Worm (Caenorhabditis elegans) whole organism, L2 larva: ENCODE measurements around the gene C27A7.3.
"Not testable (repeated sequence)": the region's sequence is repeated elsewhere in the genome, so short reads cannot be mapped to it uniquely, and the experiment has no call there.

ENCODE experiments used
- C34F6.9 ChIP-seq: fragments of 150-350 bp; optimal IDR thresholded peaks from 2 replicates; lab custom pipeline; 2014; ENCODE audit warnings: missing biosample characterization, missing genetic modification characterization
- R02D3.7 ChIP-seq: fragments of 150-350 bp; optimal IDR thresholded peaks from 2 replicates; lab custom pipeline; 2014; ENCODE audit warnings: missing biosample characterization, missing genetic modification characterization
- Y55F3AM.14 ChIP-seq: fragments of 200-800 bp; sonication (Bioruptor generic); optimal IDR thresholded peaks from 2 replicates; lab custom pipeline; 2018; ENCODE audit warnings: mild to moderate bottlenecking, missing genetic modification characterization, missing compliant biosample characterization
- ama-1 ChIP-seq: fragments of 150-350 bp; optimal IDR thresholded peaks from 2 replicates; lab custom pipeline; 2018; ENCODE audit warnings: inconsistent platforms
- ceh-16 ChIP-seq: fragments of 150-350 bp; optimal IDR thresholded peaks from 2 replicates; lab custom pipeline; 2014; ENCODE audit warnings: missing biosample characterization, missing genetic modification characterization
- ceh-82 ChIP-seq: fragments of 150-350 bp; optimal IDR thresholded peaks from 2 replicates; lab custom pipeline; 2014; ENCODE audit warnings: missing biosample characterization, missing genetic modification characterization
- crh-2 ChIP-seq: sonication (generic microtip); optimal IDR thresholded peaks from 2 replicates; lab custom pipeline; 2017; ENCODE audit warnings: missing biosample characterization, missing genetic modification characterization
- egl-27 ChIP-seq: sonication (generic microtip); optimal IDR thresholded peaks from 3 replicates; lab custom pipeline; 2017; ENCODE audit warnings: missing biosample characterization, missing genetic modification reagents, missing genetic modification characterization
- elt-1 ChIP-seq: fragments of 150-350 bp; optimal IDR thresholded peaks from 2 replicates; lab custom pipeline; 2014; ENCODE audit warnings: missing biosample characterization, missing genetic modification characterization
- elt-3 ChIP-seq: sonication (generic microtip); optimal IDR thresholded peaks from 2 replicates; lab custom pipeline; 2017; ENCODE audit warnings: missing biosample characterization, missing genetic modification characterization
- gmeb-1 ChIP-seq: fragments of 150-350 bp; optimal IDR thresholded peaks from 2 replicates; lab custom pipeline; 2014; ENCODE audit warnings: missing biosample characterization, missing genetic modification characterization
- lin-11 ChIP-seq: fragments of 150-350 bp; sonication (generic microtip); optimal IDR thresholded peaks from 2 replicates; lab custom pipeline; 2014; ENCODE audit warnings: missing biosample characterization, missing genetic modification characterization, inconsistent platforms, mixed read lengths
- lin-39 ChIP-seq: fragments of 150-350 bp; optimal IDR thresholded peaks from 2 replicates; lab custom pipeline; 2014; ENCODE audit warnings: missing biosample characterization, missing genetic modification reagents, missing genetic modification characterization
- mbf-1 ChIP-seq: sonication (generic microtip); optimal IDR thresholded peaks from 2 replicates; lab custom pipeline; 2017; ENCODE audit warnings: missing biosample characterization, missing genetic modification characterization
- mdl-1 ChIP-seq, 2 experiments: fragments of 150-350 bp in 1 of 2; sonication (generic microtip) in 1 of 2; optimal IDR thresholded peaks; 2 replicates each; lab custom pipeline; 2017; ENCODE audit warnings: missing biosample characterization in 2 of 2, missing genetic modification characterization in 2 of 2
- nhr-10 ChIP-seq: sonication (generic microtip); optimal IDR thresholded peaks from 2 replicates; lab custom pipeline; 2017; ENCODE audit warnings: missing biosample characterization, missing genetic modification characterization
- nhr-11 ChIP-seq: fragments of 150-350 bp; optimal IDR thresholded peaks from 2 replicates; lab custom pipeline; 2014; ENCODE audit warnings: missing biosample characterization, missing genetic modification characterization
- nhr-129 ChIP-seq: fragments of 150-350 bp; optimal IDR thresholded peaks from 2 replicates; lab custom pipeline; 2014; ENCODE audit warnings: missing biosample characterization, missing genetic modification characterization
- nhr-21 ChIP-seq: fragments of 150-350 bp; optimal IDR thresholded peaks from 2 replicates; lab custom pipeline; 2014; ENCODE audit warnings: missing biosample characterization, missing genetic modification characterization
- nhr-23 ChIP-seq: fragments of 150-350 bp; optimal IDR thresholded peaks from 2 replicates; lab custom pipeline; 2014; ENCODE audit warnings: missing biosample characterization, missing genetic modification reagents, missing genetic modification characterization
- nhr-237 ChIP-seq: fragments of 150-350 bp; optimal IDR thresholded peaks from 2 replicates; lab custom pipeline; 2014; ENCODE audit warnings: missing biosample characterization, missing genetic modification characterization
- nhr-25 ChIP-seq: fragments of 150-350 bp; sonication (generic microtip); optimal IDR thresholded peaks from 3 replicates; lab custom pipeline; 2014; ENCODE audit warnings: missing biosample characterization, missing genetic modification characterization
- nhr-6 ChIP-seq: fragments of 150-350 bp; optimal IDR thresholded peaks from 2 replicates; lab custom pipeline; 2014; ENCODE audit warnings: missing biosample characterization, missing genetic modification characterization
- nhr-77 ChIP-seq: fragments of 150-350 bp; optimal IDR thresholded peaks from 2 replicates; lab custom pipeline; 2014; ENCODE audit warnings: missing biosample characterization, missing genetic modification characterization
- peb-1 ChIP-seq: fragments of 150-350 bp; optimal IDR thresholded peaks from 2 replicates; lab custom pipeline; 2014; ENCODE audit warnings: missing biosample characterization, missing genetic modification characterization
- sem-4 ChIP-seq: fragments of 150-350 bp; optimal IDR thresholded peaks from 2 replicates; lab custom pipeline; 2014; ENCODE audit warnings: missing biosample characterization, missing genetic modification reagents, missing genetic modification characterization
- skn-1 ChIP-seq: sonication (generic microtip); optimal IDR thresholded peaks from 2 replicates; lab custom pipeline; 2017; ENCODE audit warnings: missing biosample characterization, missing genetic modification characterization
- sma-3 ChIP-seq: sonication (generic microtip); optimal IDR thresholded peaks from 2 replicates; lab custom pipeline; 2016; ENCODE audit warnings: missing genetic modification reagents, missing genetic modification characterization, missing compliant biosample characterization
- sma-9 ChIP-seq, 2 experiments: fragments of 150-350 bp in 1 of 2; sonication (generic microtip) in 1 of 2; optimal IDR thresholded peaks; 2 replicates each; lab custom pipeline; 2014 to 2016; ENCODE audit warnings: missing genetic modification characterization in 2 of 2, mild to moderate bottlenecking in 1 of 2, missing biosample characterization in 1 of 2, missing compliant biosample characterization in 1 of 2, missing genetic modification reagents in 1 of 2, moderate library complexity in 1 of 2
- snpc-4 ChIP-seq: fragments of 150-350 bp; optimal IDR thresholded peaks from 2 replicates; lab custom pipeline; 2014; ENCODE audit warnings: missing biosample characterization, missing genetic modification characterization
- unc-39 ChIP-seq: fragments of 150-350 bp; optimal IDR thresholded peaks from 2 replicates; lab custom pipeline; 2014; ENCODE audit warnings: missing biosample characterization, missing genetic modification characterization
- unc-55 ChIP-seq: fragments of 150-350 bp; sonication (generic microtip); optimal IDR thresholded peaks from 3 replicates; lab custom pipeline; 2014; ENCODE audit warnings: missing biosample characterization, missing genetic modification reagents, missing genetic modification characterization
- unc-62 ChIP-seq: fragments of 150-350 bp; optimal IDR thresholded peaks from 2 replicates; lab custom pipeline; 2014; ENCODE audit warnings: missing biosample characterization, missing genetic modification reagents, missing genetic modification characterization
- zag-1 ChIP-seq: fragments of 150-350 bp; optimal IDR thresholded peaks from 2 replicates; lab custom pipeline; 2014; ENCODE audit warnings: missing biosample characterization, missing genetic modification characterization
- ztf-1 ChIP-seq: fragments of 200-800 bp; sonication (Bioruptor generic); conservative IDR thresholded peaks from 2 replicates; pipeline ENCODE4 v1.3.6; 2022; ENCODE audit warnings: missing genetic modification characterization, missing compliant biosample characterization
- ztf-4 ChIP-seq: fragments of 150-350 bp; optimal IDR thresholded peaks from 2 replicates; lab custom pipeline; 2014; ENCODE audit warnings: missing biosample characterization, missing genetic modification characterization

C27A7.3 gene

ce11 chrV:12121274-12121673 is 19.5 kb upstream of the C27A7.3 start, which contains the start of gene C13C4.6:
Gene C13C4.6, plus strand, starts transcription at chrV:12121574.
- TF ChIP-seq peb-1 (tag; lab: Kevin White, UChicago) (no peak), unc-55 (GFP tag; lab: Kevin White, UChicago) (no peak), ztf-1 (GFP tag; lab: Robert Waterston, UW) (no peak), crh-2 (tag; lab: Kevin White, UChicago) (no peak), egl-27 (tag; lab: Kevin White, UChicago) (no peak), nhr-10 (tag; lab: Kevin White, UChicago) (no peak)

- TF ChIP-seq nhr-129; R02D3.7 (tag; lab: Kevin White, UChicago); mdl-1 (tag; optimal IDR thresholded peaks at IDR 0.05; lab: Kevin White, UChicago): not testable (repeated sequence)
Observed at ce11 chrV:12130688-12131087, 10.0 kb upstream of the C27A7.3 start, which contains the start of gene C27A7.6. Gene C27A7.6, minus strand, starts transcription at chrV:12130788.

ce11 chrV:12131157-12131556 is 9.6 kb upstream of the C27A7.3 start, which contains the start of gene enpp-1:
Gene enpp-1, plus strand, starts transcription at chrV:12131457.
- TF ChIP-seq peb-1 (tag; lab: Kevin White, UChicago); unc-62 (GFP tag; lab: Kevin White, UChicago); ztf-1 (GFP tag; lab: Robert Waterston, UW): not testable (repeated sequence)

DNA sequence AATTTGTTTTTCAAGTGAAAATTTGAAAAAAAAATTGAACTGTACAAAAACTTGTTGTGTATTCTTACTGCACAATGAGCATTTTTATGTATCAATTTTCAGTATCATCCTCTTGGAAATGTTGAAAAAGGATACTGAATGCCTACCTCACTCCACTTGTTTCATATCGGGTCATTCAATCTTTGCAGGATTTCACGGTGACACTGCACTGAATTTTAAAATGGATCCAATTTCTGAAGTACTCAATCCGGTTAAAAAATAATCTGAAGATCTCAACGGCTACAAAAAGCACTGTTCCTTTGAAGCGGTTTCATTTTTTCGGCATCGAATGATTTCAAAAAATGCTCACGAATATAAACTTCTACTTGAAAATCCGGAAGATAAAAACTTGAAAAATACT is 2.8 kb upstream of the C27A7.3 start:
- TF ChIP-seq zag-1 (tag; lab: Kevin White, UChicago) (no peak), gmeb-1 (no peak), nhr-129 (no peak)

DNA sequence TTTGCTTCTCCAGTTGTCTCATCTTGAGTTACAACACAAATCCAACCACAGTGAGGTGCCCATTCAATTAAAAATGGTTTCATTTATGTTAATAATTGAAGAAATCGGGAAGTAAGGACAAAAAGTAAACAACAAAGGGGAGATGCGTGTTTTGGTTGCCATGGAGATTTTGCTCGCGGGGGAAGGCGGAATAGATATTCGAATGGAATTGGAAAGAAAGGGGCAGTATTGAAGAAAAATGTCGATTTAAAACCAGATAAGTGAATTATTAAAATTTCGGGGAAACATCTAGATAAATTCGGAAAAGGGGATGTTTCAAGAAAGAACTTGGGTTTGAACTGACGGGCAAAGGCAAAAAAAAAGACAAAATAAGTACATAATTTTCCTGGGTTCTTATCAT is 9.9 kb downstream of the C27A7.3 start, which contains the start of gene che-11:
Gene che-11 (minus strand): TSS at position 101 of the 400 bp plus-strand sequence.
- no peak for TF ChIP-seq gmeb-1
- TF ChIP-seq skn-1 = no peak
- no peak for TF ChIP-seq ceh-16 (tag; lab: Kevin White, UChicago)
- TF ChIP-seq, all 48 proteins: peak for 0

ce11 chrV:12152857-12153256 is 12.1 kb downstream of the C27A7.3 start, which contains the start of gene C27A7.8:
Gene C27A7.8, plus strand, starts transcription at chrV:12153157.
- no peak for TF ChIP-seq nhr-21 (tag; lab: Kevin White, UChicago)
- no peak for TF ChIP-seq nhr-237
- no peak for TF ChIP-seq nhr-11 (tag; lab: Kevin White, UChicago)
- TF ChIP-seq egl-27 (tag; lab: Kevin White, UChicago) = no peak
- TF ChIP-seq unc-62 (GFP tag; lab: Kevin White, UChicago) = no peak
- TF ChIP-seq unc-39 = no peak
- no peak for TF ChIP-seq skn-1
- TF ChIP-seq ama-1 = no peak
- TF ChIP-seq nhr-6 = no peak
- TF ChIP-seq nhr-129 = no peak
- TF ChIP-seq unc-55 (GFP tag; lab: Kevin White, UChicago) = no peak

ce11 chrV:12153784-12154183 is 13.1 kb downstream of the C27A7.3 start:
- TF ChIP-seq sma-3 (GFP tag; lab: Kevin White, UChicago) (no peak), C34F6.9 (tag; lab: Kevin White, UChicago) (no peak), nhr-10 (tag; lab: Kevin White, UChicago) (no peak), elt-1 (tag; lab: Kevin White, UChicago) (no peak), snpc-4 (no peak), nhr-6 (no peak), mdl-1 (tag; optimal IDR thresholded peaks at IDR 0.05; lab: Kevin White, UChicago) (no peak), nhr-11 (tag; lab: Kevin White, UChicago) (no peak), nhr-77 (tag; lab: Kevin White, UChicago) (no peak), elt-3 (tag; lab: Kevin White, UChicago) (no peak), skn-1 (no peak), lin-39 (no peak), nhr-25 (no peak)
- TF ChIP-seq, all 48 proteins: peak for 0

- no peak for TF ChIP-seq ztf-4
- no peak for TF ChIP-seq lin-11
- TF ChIP-seq sma-9 (GFP tag; optimal IDR thresholded peaks at IDR 0.05; lab: Kevin White, UChicago) = no peak
- no peak for TF ChIP-seq sma-9 (tag; optimal IDR thresholded peaks at IDR 0.05; lab: Kevin White, UChicago)
- no peak for TF ChIP-seq C34F6.9 (tag; lab: Kevin White, UChicago)
- no peak for TF ChIP-seq ceh-82 (tag; lab: Kevin White, UChicago)
- no peak for TF ChIP-seq nhr-10 (tag; lab: Kevin White, UChicago)
- no peak for TF ChIP-seq Y55F3AM.14
- no peak for TF ChIP-seq crh-2 (tag; lab: Kevin White, UChicago)
- TF ChIP-seq nhr-129 = no peak
- no peak for TF ChIP-seq nhr-21 (tag; lab: Kevin White, UChicago)
- TF ChIP-seq unc-55 (GFP tag; lab: Kevin White, UChicago) = no peak
- TF ChIP-seq R02D3.7 (tag; lab: Kevin White, UChicago) = no peak
- no peak for TF ChIP-seq sem-4 (tag; lab: Kevin White, UChicago)
- TF ChIP-seq nhr-23 (tag; lab: Kevin White, UChicago) = no peak
- TF ChIP-seq ama-1 = no peak
- no peak for TF ChIP-seq mbf-1 (tag; lab: Kevin White, UChicago)
- no peak for TF ChIP-seq unc-62 (GFP tag; lab: Kevin White, UChicago)
- TF ChIP-seq, all 48 proteins: peak for 0
Observed at ce11 chrV:12154554-12154953, 13.8 kb downstream of the C27A7.3 start, which contains the start of gene C27A7.9. Gene C27A7.9, minus strand, starts transcription at chrV:12154654.
